Fruit fly (Drosophila melanogaster): ENCODE results near the gene Gnpnat.
A peak's percentile ranks its signal among the peaks of the same experiment; 100 is the strongest.

The Gnpnat gene

dm6 chr3R:29708322-29708721 is 29.8 kb upstream of the Gnpnat start (continued):
- TF ChIP-seq Fer1 (GFP tag; optimal IDR thresholded peaks at IDR 0.05) (no peak), Ssrp (tag; optimal IDR thresholded peaks at IDR 0.05) (no peak), CoRest (tag; optimal IDR thresholded peaks at IDR 0.05) (no peak), CG6683 (GFP tag; optimal IDR thresholded peaks at IDR 0.05) (no peak), otp (GFP tag; IDR thresholded peaks at IDR 0.05) (no peak), HLH3B (GFP tag; IDR thresholded peaks at IDR 0.05) (no peak), CG1832 (GFP tag; optimal IDR thresholded peaks at IDR 0.05) (peak; percentile 50), Fer2 (tag; optimal IDR thresholded peaks at IDR 0.05) (no peak), Nf-YC (tag; optimal IDR thresholded peaks at IDR 0.05) (peak; percentile 41), Kr (GFP tag; optimal IDR thresholded peaks at IDR 0.05) (no peak), Hmx (GFP tag; optimal IDR thresholded peaks at IDR 0.05) (no peak), Nf-YB (GFP tag; optimal IDR thresholded peaks at IDR 0.05) (peak; percentile 9), D19B (GFP tag; optimal IDR thresholded peaks at IDR 0.05) (no peak), CG33213 (GFP tag; optimal IDR thresholded peaks at IDR 0.05) (no peak), CG11695 (GFP tag; IDR thresholded peaks at IDR 0.05) (no peak), CG32532 (GFP tag; IDR thresholded peaks at IDR 0.05) (no peak), CG17829 (tag; optimal IDR thresholded peaks at IDR 0.05) (no peak), CG7357 (GFP tag; IDR thresholded peaks at IDR 0.05) (no peak), ATbp (GFP tag; optimal IDR thresholded peaks at IDR 0.05) (no peak), zen2 (GFP tag; IDR thresholded peaks at IDR 0.05; ENCODE audit: partially characterized antibody) (no peak), Gug (GFP tag; IDR thresholded peaks at IDR 0.05) (no peak), CG3726 (GFP tag; IDR thresholded peaks at IDR 0.05) (no peak), CG6689 (GFP tag; IDR thresholded peaks at IDR 0.05) (no peak), so (GFP tag; IDR thresholded peaks at IDR 0.05) (no peak)

dm6 chr3R:29711434-29711833 is 26.6 kb upstream of the Gnpnat start:
- TF ChIP-seq Oli (tag; optimal IDR thresholded peaks at IDR 0.05) (peak; percentile 18), CG32772 (GFP tag; IDR thresholded peaks at IDR 0.05) (no peak), CG34422 (GFP tag; IDR thresholded peaks at IDR 0.05) (0 out of 3 replicates have a peak, but pooled peaks have one; percentile 30), CG10366 (GFP tag; IDR thresholded peaks at IDR 0.05) (no peak), CG6689 (GFP tag; IDR thresholded peaks at IDR 0.05) (0 out of 2 replicates have a peak, but pooled peaks have one; percentile 5), sens (GFP tag) (peak; percentile 81), pho (GFP tag; optimal IDR thresholded peaks at IDR 0.05) (no peak), gem (tag; optimal IDR thresholded peaks at IDR 0.05) (peak; percentile 35), CG30403 (GFP tag; optimal IDR thresholded peaks at IDR 0.05) (no peak), nerfin-2 (GFP tag; IDR thresholded peaks at IDR 0.05; ENCODE audit: partially characterized antibody) (no peak), CG6272 (GFP tag; IDR thresholded peaks at IDR 0.05) (no peak), CG9727 (GFP tag; optimal IDR thresholded peaks at IDR 0.05) (peak; percentile 5), lmd (GFP tag; IDR thresholded peaks at IDR 0.05) (peak; percentile 33; the same call in 1 of the 2 replicates), her (GFP tag; optimal IDR thresholded peaks at IDR 0.05) (no peak), crol (GFP tag; IDR thresholded peaks at IDR 0.05) (no peak), CG12769 (tag; optimal IDR thresholded peaks at IDR 0.05) (no peak), h (optimal IDR thresholded peaks at IDR 0.05) (no peak), ase (GFP tag; IDR thresholded peaks at IDR 0.05) (no peak), ro (GFP tag; IDR thresholded peaks at IDR 0.05) (no peak), TFAM (GFP tag; optimal IDR thresholded peaks at IDR 0.05) (no peak), otp (GFP tag; IDR thresholded peaks at IDR 0.05) (0 out of 3 replicates have a peak, but pooled peaks have one; percentile 7), Kr (GFP tag; optimal IDR thresholded peaks at IDR 0.05) (no peak), Atf-2 (GFP tag; optimal IDR thresholded peaks at IDR 0.05) (no peak), wek (GFP tag; optimal IDR thresholded peaks at IDR 0.05) (no peak), dysf (GFP tag; IDR thresholded peaks at IDR 0.05) (0 out of 3 replicates have a peak, but pooled peaks have one; percentile 41), dmrt99B (tag; optimal IDR thresholded peaks at IDR 0.05) (peak; percentile 49), CG2889 (GFP tag; IDR thresholded peaks at IDR 0.05) (no peak), CG2712 (tag; optimal IDR thresholded peaks at IDR 0.05) (peak; percentile 14), Opbp (GFP tag; IDR thresholded peaks at IDR 0.05; ENCODE audit: partially characterized antibody) (no peak), en (GFP tag; optimal IDR thresholded peaks at IDR 0.05) (no peak), sisA (GFP tag; IDR thresholded peaks at IDR 0.05) (peak; percentile 49)
